Worm (Caenorhabditis elegans): ENCODE measurements around the gene F35A5.5.

The F35A5.5 gene

DNA sequence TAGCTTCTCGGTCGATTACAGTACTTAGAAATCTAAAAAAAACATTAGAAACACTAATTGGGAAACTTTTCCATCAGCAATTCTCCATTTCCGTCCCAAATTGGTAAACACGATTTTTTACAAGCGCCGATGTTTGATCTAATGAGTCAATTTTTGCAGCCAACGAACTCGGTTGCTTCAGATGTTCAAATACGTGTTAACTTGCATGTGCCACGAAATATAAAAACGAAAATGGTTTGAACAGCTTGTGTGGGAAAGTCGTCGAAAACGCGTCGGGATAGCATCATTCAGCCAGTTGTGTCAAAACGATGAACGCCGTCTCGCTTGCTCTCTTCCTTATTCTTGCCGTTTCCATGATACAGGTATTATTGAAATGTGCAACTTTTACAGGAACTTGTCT, 9.3 kb upstream of the F35A5.5 start, which contains the start of gene F35A5.2:
TSS of gene F35A5.2 (plus strand) at position 301 of the 400 bp plus-strand sequence.
- no peak for TF ChIP-seq isw-1 (GFP tag; IDR thresholded peaks at IDR 0.05)
- TF ChIP-seq C04F5.9 (tag; optimal IDR thresholded peaks at IDR 0.05), result no peak
- TF ChIP-seq nhr-84 (tag; optimal IDR thresholded peaks at IDR 0.05), result no peak
- TF ChIP-seq nhr-71 (tag; optimal IDR thresholded peaks at IDR 0.05), result no peak
- no peak for TF ChIP-seq lin-35 (GFP tag; optimal IDR thresholded peaks at IDR 0.05)
- no peak for TF ChIP-seq mab-9 (GFP tag; IDR thresholded peaks at IDR 0.05)
- TF ChIP-seq tbx-2 (tag; optimal IDR thresholded peaks at IDR 0.05), result no peak
- TF ChIP-seq ces-1 (GFP tag; optimal IDR thresholded peaks at IDR 0.05), result no peak
- TF ChIP-seq efl-1 (optimal IDR thresholded peaks at IDR 0.05), result no peak
- TF ChIP-seq efl-1 (GFP tag; optimal IDR thresholded peaks at IDR 0.05 in 1 of 2), result no peak
- TF ChIP-seq fos-1 (tag; optimal IDR thresholded peaks at IDR 0.05), result no peak
- no peak for TF ChIP-seq nhr-11 (tag; optimal IDR thresholded peaks at IDR 0.05)
- no peak for TF ChIP-seq nhr-77 (tag; optimal IDR thresholded peaks at IDR 0.05)
- TF ChIP-seq unc-86 (tag; optimal IDR thresholded peaks at IDR 0.05), result no peak
- TF ChIP-seq unc-98 (GFP tag; IDR thresholded peaks at IDR 0.05), result no peak
- TF ChIP-seq lin-15B (tag; optimal IDR thresholded peaks at IDR 0.05), result no peak
- no peak for TF ChIP-seq F16B12.6 (tag; optimal IDR thresholded peaks at IDR 0.05)
- TF ChIP-seq aly-2 (tag; optimal IDR thresholded peaks at IDR 0.05), result no peak

DNA sequence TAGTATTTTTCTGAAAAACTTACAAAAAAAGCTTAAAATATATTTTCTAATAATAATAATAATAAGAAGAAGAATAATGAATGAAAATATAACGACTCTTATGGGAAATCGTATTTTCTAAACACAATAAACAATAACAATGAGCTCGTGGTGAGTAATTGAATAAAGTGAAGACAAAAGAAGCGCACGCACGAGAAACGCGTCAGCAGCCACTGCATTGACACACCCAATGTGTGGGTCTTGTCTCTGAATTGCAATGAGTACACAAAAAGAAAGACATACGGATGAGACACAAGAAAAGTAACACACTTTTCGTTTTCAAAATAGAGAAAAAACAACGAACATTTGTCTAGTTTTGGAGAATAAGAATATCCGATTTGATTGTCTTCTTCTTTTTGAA, 7.8 kb upstream of the F35A5.5 start, which contains the start of gene F35A5.8:
TSS of gene F35A5.8 (minus strand) at position 151 of the 400 bp plus-strand sequence.
- TF ChIP-seq lin-13 (GFP tag; optimal IDR thresholded peaks at IDR 0.05) (peak; percentile 27), unc-62 (GFP tag; optimal IDR thresholded peaks at IDR 0.05) (no peak), unc-130 (tag; optimal IDR thresholded peaks at IDR 0.05) (peak; percentile 88), lir-3 (tag; optimal IDR thresholded peaks at IDR 0.05; ENCODE audit: poor library complexity) (no peak), unc-86 (tag; optimal IDR thresholded peaks at IDR 0.05) (peak; percentile 70), ztf-11 (tag; optimal IDR thresholded peaks at IDR 0.05) (peak in 1 of 2 experiments; percentile 72), lin-35 (GFP tag; optimal IDR thresholded peaks at IDR 0.05) (peak; percentile 59 to 80), tbx-2 (tag; optimal IDR thresholded peaks at IDR 0.05) (peak; percentile 84), fos-1 (tag; optimal IDR thresholded peaks at IDR 0.05) (peak; percentile 61), nhr-19 (GFP tag; conservative IDR thresholded peaks at IDR 0.05) (peak; percentile 85), nhr-71 (tag; optimal IDR thresholded peaks at IDR 0.05) (peak; percentile 88), elt-3 (tag; optimal IDR thresholded peaks at IDR 0.05) (peak in 2 of 6 experiments; percentile 30 to 50), pag-3 (tag; optimal IDR thresholded peaks at IDR 0.05; ENCODE audit: borderline replicate concordance, insufficient read depth) (peak; percentile 20), C04F5.9 (tag; optimal IDR thresholded peaks at IDR 0.05) (peak; percentile 28), nhr-28 (tag; optimal IDR thresholded peaks at IDR 0.05) (no peak), rnt-1 (tag; optimal IDR thresholded peaks at IDR 0.05) (peak; percentile 91), lin-14 (GFP tag; optimal IDR thresholded peaks at IDR 0.05) (peak; percentile 89), C16A3.4 (tag; optimal IDR thresholded peaks at IDR 0.05) (peak; percentile 85), sptf-1 (tag; optimal IDR thresholded peaks at IDR 0.05) (no peak), nhr-85 (tag) (peak; percentile 76), skn-1 (tag; optimal IDR thresholded peaks at IDR 0.05) (peak; percentile 28), alr-1 (tag; optimal IDR thresholded peaks at IDR 0.05; ENCODE audit: borderline replicate concordance) (no peak), unc-98 (GFP tag; IDR thresholded peaks at IDR 0.05) (no peak), hlh-17 (GFP tag; optimal IDR thresholded peaks at IDR 0.05; ENCODE audit: borderline replicate concordance) (no peak), snpc-4 (tag; optimal IDR thresholded peaks at IDR 0.05) (peak; percentile 26), Y116A8C.19 (tag; optimal IDR thresholded peaks at IDR 0.05; ENCODE audit: borderline replicate concordance) (no peak), lsy-2 (tag; optimal IDR thresholded peaks at IDR 0.05) (peak; percentile 83), ceh-90 (tag; optimal IDR thresholded peaks at IDR 0.05) (no peak), xbp-1 (tag; optimal IDR thresholded peaks at IDR 0.05) (peak; percentile 84), ces-1 (GFP tag; optimal IDR thresholded peaks at IDR 0.05) (no peak), elt-2 (tag; optimal IDR thresholded peaks at IDR 0.05) (peak; percentile 58), ets-5 (GFP tag; IDR thresholded peaks at IDR 0.05) (no peak), nhr-90 (tag; optimal IDR thresholded peaks at IDR 0.05; ENCODE audit: poor library complexity) (peak; percentile 80), nhr-20 (tag; optimal IDR thresholded peaks at IDR 0.05) (peak; percentile 80), jun-1 (tag; optimal IDR thresholded peaks at IDR 0.05) (peak; percentile 20), nhr-76 (tag; optimal IDR thresholded peaks at IDR 0.05) (no peak), ztf-4 (tag; optimal IDR thresholded peaks at IDR 0.05) (peak; percentile 35), tlp-1 (tag; optimal IDR thresholded peaks at IDR 0.05) (no peak), dsc-1 (tag; optimal IDR thresholded peaks at IDR 0.05) (peak; percentile 88), nhr-237 (tag; optimal IDR thresholded peaks at IDR 0.05) (no peak), fkh-8 (tag; optimal IDR thresholded peaks at IDR 0.05) (peak; percentile 17)

All from whole organism, L1 larva.